Worm (Caenorhabditis elegans) whole organism, L1 larva: ENCODE results near the gene nlp-7.

Experiments used
- C16A3.4 ChIP-seq: fragments of 150-350 bp; optimal IDR thresholded peaks from 2 replicates; lab custom pipeline; 2014; ENCODE audit warnings: missing biosample characterization, missing genetic modification characterization
- F16B12.6 ChIP-seq: fragments of 150-350 bp; optimal IDR thresholded peaks from 2 replicates; lab custom pipeline; 2014; ENCODE audit warnings: missing biosample characterization, missing genetic modification characterization
- Y116A8C.19 ChIP-seq: sonication (generic microtip); optimal IDR thresholded peaks from 2 replicates; lab custom pipeline; 2016; ENCODE audit warnings: missing compliant biosample characterization, missing genetic modification characterization, borderline replicate concordance
- aha-1 ChIP-seq: fragments of 150-350 bp; optimal IDR thresholded peaks from 2 replicates; lab custom pipeline; 2014; ENCODE audit warnings: missing biosample characterization, missing genetic modification characterization
- ama-1 ChIP-seq: fragments of 150-350 bp; optimal IDR thresholded peaks from 2 replicates; lab custom pipeline; 2014
- ceh-63 ChIP-seq: fragments of 200-800 bp; sonication (Bioruptor generic); optimal IDR thresholded peaks from 2 replicates; lab custom pipeline; 2018; ENCODE audit warnings: mild to moderate bottlenecking, missing genetic modification characterization, missing compliant biosample characterization
- ceh-82 ChIP-seq, 3 experiments: fragments of 150-350 bp in 1 of 3; sonication (generic microtip) in 2 of 3; optimal IDR thresholded peaks; 2 replicates each; lab custom pipeline; 2014 to 2017; ENCODE audit warnings: missing biosample characterization in 3 of 3, missing genetic modification characterization in 3 of 3
- dpl-1 ChIP-seq, 3 experiments: fragments of 150-350 bp in 2 of 3; sonication (generic microtip) in 1 of 3; optimal IDR thresholded peaks; 2 replicates each; lab custom pipeline; 2014 to 2017; ENCODE audit warnings: missing biosample characterization in 3 of 3, missing genetic modification characterization in 3 of 3, missing genetic modification reagents in 3 of 3
- dsc-1 ChIP-seq: sonication (generic microtip); optimal IDR thresholded peaks from 2 replicates; lab custom pipeline; 2016; ENCODE audit warnings: mild to moderate bottlenecking, missing genetic modification characterization, missing compliant biosample characterization
- efl-1 ChIP-seq, 4 experiments: fragments of 150-350 bp; optimal IDR thresholded peaks in 3 of 4; peaks in 1 of 4; 1 replicate in 1 of 4; 2 replicates in 3 of 4; lab custom pipeline; 2014; ENCODE audit warnings: missing biosample characterization in 2 of 4, missing genetic modification characterization in 2 of 4, missing genetic modification reagents in 2 of 4
- elt-2 ChIP-seq: sonication (generic microtip); optimal IDR thresholded peaks from 2 replicates; lab custom pipeline; 2016; ENCODE audit warnings: missing genetic modification characterization, mild to moderate bottlenecking, inconsistent platforms, missing compliant biosample characterization, missing genetic modification reagents
- elt-3 ChIP-seq, 6 experiments: fragments of 150-350 bp in 1 of 6; sonication (generic microtip); optimal IDR thresholded peaks; 2 replicates each; lab custom pipeline; 2017 to 2018; ENCODE audit warnings: missing biosample characterization in 6 of 6, missing genetic modification characterization in 6 of 6, inconsistent platforms in 1 of 6
- ets-5 ChIP-seq: fragments of 200-800 bp; sonication (Bioruptor generic); IDR thresholded peaks from 2 replicates; pipeline ENCODE4 v1.3.6; 2022; ENCODE audit warnings: missing genetic modification characterization, missing compliant biosample characterization
- fkh-10 ChIP-seq: sonication (generic microtip); optimal IDR thresholded peaks from 2 replicates; lab custom pipeline; 2017; ENCODE audit warnings: missing biosample characterization, missing genetic modification reagents, missing genetic modification characterization
- fkh-4 ChIP-seq: sonication (generic microtip); optimal IDR thresholded peaks from 2 replicates; lab custom pipeline; 2016; ENCODE audit warnings: missing compliant biosample characterization, missing genetic modification characterization, borderline replicate concordance
- fkh-8 ChIP-seq: sonication (generic microtip); optimal IDR thresholded peaks from 2 replicates; lab custom pipeline; 2016; ENCODE audit warnings: mild to moderate bottlenecking, missing genetic modification characterization, missing compliant biosample characterization
- hlh-17 ChIP-seq: fragments of 200-800 bp; sonication (Bioruptor generic); optimal IDR thresholded peaks from 2 replicates; lab custom pipeline; 2018; ENCODE audit warnings: missing genetic modification characterization, mild to moderate bottlenecking, missing compliant biosample characterization, moderate library complexity, borderline replicate concordance
- hlh-4 ChIP-seq: sonication (generic microtip); optimal IDR thresholded peaks from 2 replicates; lab custom pipeline; 2016; ENCODE audit warnings: mild to moderate bottlenecking, missing genetic modification characterization, missing compliant biosample characterization
- irx-1 ChIP-seq: sonication (generic microtip); optimal IDR thresholded peaks from 2 replicates; lab custom pipeline; 2016; ENCODE audit warnings: missing genetic modification characterization, missing compliant biosample characterization
- lin-14 ChIP-seq: fragments of 200-800 bp; sonication (Bioruptor generic); optimal IDR thresholded peaks from 2 replicates; lab custom pipeline; 2018; ENCODE audit warnings: mild to moderate bottlenecking, missing genetic modification characterization, moderate library complexity, missing compliant biosample characterization
- lin-15B ChIP-seq: fragments of 150-350 bp; sonication (generic microtip); optimal IDR thresholded peaks from 3 replicates; lab custom pipeline; 2014; ENCODE audit warnings: missing biosample characterization, missing genetic modification characterization
- lir-3 ChIP-seq: sonication (generic microtip); optimal IDR thresholded peaks from 2 replicates; lab custom pipeline; 2016; ENCODE audit warnings: mild to moderate bottlenecking, missing genetic modification characterization, moderate library complexity, missing compliant biosample characterization; ENCODE audit not compliant: poor library complexity
- lsy-2 ChIP-seq, 2 experiments: fragments of 150-350 bp; optimal IDR thresholded peaks; 2 replicates each; lab custom pipeline; 2014; ENCODE audit warnings: missing biosample characterization in 2 of 2, missing genetic modification characterization in 2 of 2
- mef-2 ChIP-seq: fragments of 150-350 bp; optimal IDR thresholded peaks from 2 replicates; lab custom pipeline; 2014; ENCODE audit warnings: missing biosample characterization, missing genetic modification characterization
- nhr-20 ChIP-seq: sonication (generic microtip); optimal IDR thresholded peaks from 2 replicates; lab custom pipeline; 2016; ENCODE audit warnings: mild to moderate bottlenecking, missing genetic modification characterization, missing compliant biosample characterization
- nhr-28 ChIP-seq: fragments of 150-350 bp; optimal IDR thresholded peaks from 2 replicates; lab custom pipeline; 2014; ENCODE audit warnings: missing biosample characterization, missing genetic modification characterization
- nhr-85 ChIP-seq: sonication (generic microtip); peaks from one replicate; lab custom pipeline; 2016; ENCODE audit warnings: missing genetic modification characterization, inconsistent platforms, missing compliant biosample characterization
- nhr-90 ChIP-seq: sonication (generic microtip); optimal IDR thresholded peaks from 2 replicates; lab custom pipeline; 2016; ENCODE audit warnings: mild to moderate bottlenecking, missing genetic modification characterization, missing compliant biosample characterization; ENCODE audit not compliant: poor library complexity
- pax-3 ChIP-seq: fragments of 200-800 bp; sonication (Bioruptor generic); optimal IDR thresholded peaks from 2 replicates; lab custom pipeline; 2018; ENCODE audit warnings: mild to moderate bottlenecking, missing genetic modification characterization, moderate library complexity, missing compliant biosample characterization
- rnt-1 ChIP-seq: sonication (generic microtip); optimal IDR thresholded peaks from 2 replicates; lab custom pipeline; 2016; ENCODE audit warnings: mild to moderate bottlenecking, missing genetic modification characterization, moderate library complexity, missing compliant biosample characterization
- skn-1 ChIP-seq: fragments of 150-350 bp; optimal IDR thresholded peaks from 2 replicates; lab custom pipeline; 2014; ENCODE audit warnings: missing biosample characterization, missing genetic modification characterization
- sox-4 ChIP-seq: sonication (generic microtip); optimal IDR thresholded peaks from 2 replicates; lab custom pipeline; 2016; ENCODE audit warnings: missing genetic modification characterization, missing compliant biosample characterization
- sptf-1 ChIP-seq: fragments of 150-350 bp; optimal IDR thresholded peaks from 2 replicates; lab custom pipeline; 2014; ENCODE audit warnings: missing biosample characterization, missing genetic modification characterization
- sup-37 ChIP-seq: fragments of 200-800 bp; sonication (Bioruptor generic); optimal IDR thresholded peaks from 2 replicates; lab custom pipeline; 2018; ENCODE audit warnings: mild to moderate bottlenecking, missing genetic modification characterization, missing compliant biosample characterization
- swsn-7 ChIP-seq: sonication (generic microtip); optimal IDR thresholded peaks from 2 replicates; lab custom pipeline; 2016; ENCODE audit warnings: missing genetic modification characterization, missing compliant biosample characterization
- tbx-2 ChIP-seq: sonication (generic microtip); optimal IDR thresholded peaks from 2 replicates; lab custom pipeline; 2016; ENCODE audit warnings: missing genetic modification characterization, missing compliant biosample characterization
- tlp-1 ChIP-seq: fragments of 150-350 bp; optimal IDR thresholded peaks from 2 replicates; lab custom pipeline; 2014; ENCODE audit warnings: missing biosample characterization, missing genetic modification characterization
- unc-86 ChIP-seq: sonication (generic microtip); optimal IDR thresholded peaks from 2 replicates; lab custom pipeline; 2016; ENCODE audit warnings: missing genetic modification characterization, missing compliant biosample characterization
- zag-1 ChIP-seq: fragments of 150-350 bp; optimal IDR thresholded peaks from 2 replicates; lab custom pipeline; 2014; ENCODE audit warnings: missing biosample characterization, missing genetic modification characterization
- zip-4 ChIP-seq: fragments of 200-800 bp; sonication (Bioruptor generic); optimal IDR thresholded peaks from 2 replicates; lab custom pipeline; 2018; ENCODE audit warnings: mild to moderate bottlenecking, missing genetic modification characterization, moderate library complexity, missing compliant biosample characterization

Gene nlp-7

DNA sequence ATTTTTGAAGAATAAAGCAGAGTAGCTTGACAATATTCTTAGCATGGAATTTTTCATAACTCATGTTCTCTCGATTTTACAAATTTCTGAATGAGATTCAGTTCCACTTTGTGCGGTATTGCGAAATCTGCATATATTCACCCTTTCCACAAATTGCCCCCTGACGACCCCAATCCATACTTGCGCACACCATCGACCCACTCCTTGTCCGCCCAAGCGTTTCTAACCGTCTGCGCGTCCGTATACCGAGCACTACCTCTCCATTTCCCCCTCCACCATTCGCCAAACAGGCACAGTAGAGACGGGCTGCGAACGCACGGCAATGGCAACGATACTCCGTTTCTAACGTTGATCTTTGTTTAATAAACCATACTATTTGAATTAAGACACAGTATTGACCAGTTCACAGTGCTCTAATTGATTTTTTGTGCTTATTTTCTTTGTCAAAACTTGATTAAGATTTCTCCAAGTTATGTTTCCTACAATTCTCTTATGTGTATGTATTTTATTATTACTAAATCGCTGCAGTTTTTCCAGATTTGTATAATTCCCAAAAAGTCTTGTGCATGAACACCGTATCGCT, 36.3 kb upstream of the nlp-7 start, which contains the start of gene utx-1 (continued):
- TF ChIP-seq fkh-8 (tag; lab: Kevin White, UChicago) (peak; percentile 26), mef-2 (no peak), sptf-1 (no peak), tlp-1 (no peak), F16B12.6 (tag; lab: Kevin White, UChicago) (no peak)
- TF ChIP-seq, all 84 proteins: peak for 25

DNA sequence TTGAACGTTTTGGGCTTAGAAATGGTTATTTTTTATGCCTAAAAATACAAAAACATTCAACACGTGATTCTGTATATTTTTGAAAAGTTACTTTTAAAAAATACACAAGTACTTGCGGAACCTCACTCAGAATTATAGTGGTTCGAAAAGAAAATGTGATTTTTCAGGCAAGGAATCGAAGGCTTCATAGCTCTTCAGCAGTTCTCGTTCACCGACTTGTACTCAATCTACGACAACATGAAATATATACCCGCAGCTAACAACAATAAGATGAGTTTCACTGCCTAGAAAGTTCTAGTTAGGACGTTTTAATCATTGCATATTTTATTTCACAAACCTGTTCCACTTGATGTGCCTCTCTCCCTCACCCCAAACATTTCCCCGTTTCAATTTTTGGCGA, 30.4 kb upstream of the nlp-7 start:
- TF ChIP-seq efl-1 (optimal IDR thresholded peaks at IDR 0.05; lab: Kevin White, UChicago) = no peak
- TF ChIP-seq efl-1 (GFP tag; optimal IDR thresholded peaks at IDR 0.05 in 1 of 2; lab: Kevin White, UChicago) = no peak
- no peak for TF ChIP-seq irx-1 (tag; lab: Kevin White, UChicago)
- no peak for TF ChIP-seq sup-37 (GFP tag; lab: Kevin White, UChicago)
- TF ChIP-seq ceh-82 (tag; optimal IDR thresholded peaks at IDR 0.05; lab: Kevin White, UChicago) = no peak
- no peak for TF ChIP-seq fkh-10 (GFP tag; lab: Kevin White, UChicago)
- no peak for TF ChIP-seq nhr-28
- TF ChIP-seq C16A3.4 = no peak
- no peak for TF ChIP-seq Y116A8C.19 (tag; lab: Kevin White, UChicago)
- TF ChIP-seq rnt-1 (tag; lab: Kevin White, UChicago) = no peak
- TF ChIP-seq fkh-4 (tag; lab: Kevin White, UChicago) = no peak
- TF ChIP-seq ama-1 (lab: Kevin White, UChicago) = no peak
- TF ChIP-seq ets-5 (GFP tag; lab: Robert Waterston, UW) = no peak
- no peak for TF ChIP-seq dsc-1 (tag; lab: Kevin White, UChicago)

DNA sequence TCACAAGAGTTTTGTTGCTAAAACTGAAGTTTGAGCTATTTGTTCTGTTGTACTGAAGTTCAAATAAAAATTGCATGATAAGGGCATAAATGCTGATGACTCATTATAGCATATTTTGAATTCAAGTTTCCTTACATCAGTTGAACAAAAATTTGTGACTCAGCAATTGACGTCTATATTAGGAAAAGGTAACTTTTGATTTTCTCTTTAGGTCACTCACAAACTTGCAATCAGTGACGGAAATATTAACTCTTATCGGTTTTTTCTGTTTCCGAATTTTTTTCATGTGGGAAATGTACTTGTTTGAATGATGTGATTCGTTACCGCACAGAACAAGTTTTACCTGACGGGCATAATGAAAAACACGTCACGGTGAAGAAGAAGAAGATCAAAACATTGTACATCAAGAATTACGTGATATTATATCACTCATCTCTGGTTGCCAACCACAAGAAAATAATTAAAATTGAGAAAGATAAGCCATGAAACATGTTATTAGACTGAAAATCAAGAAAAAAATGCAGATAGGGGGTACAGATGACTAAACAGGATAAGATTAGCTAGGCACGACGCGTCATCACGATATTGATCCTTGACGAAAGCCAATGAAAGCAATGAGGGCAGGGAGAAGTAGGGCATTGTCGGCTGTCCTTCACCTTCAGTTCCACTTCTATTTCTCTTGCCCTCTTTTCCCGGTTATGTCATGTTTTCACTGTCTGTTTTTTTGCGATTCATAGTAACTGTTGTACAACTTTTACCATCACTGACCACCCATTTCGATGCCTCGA, 29.1 kb upstream of the nlp-7 start:
- TF ChIP-seq sox-4 (tag; lab: Kevin White, UChicago) (no peak), dsc-1 (tag; lab: Kevin White, UChicago) (peak; percentile 60), fkh-4 (tag; lab: Kevin White, UChicago) (no peak), tbx-2 (no peak), unc-86 (tag; lab: Kevin White, UChicago) (no peak), lin-14 (peak; percentile 23), ama-1 (lab: Kevin White, UChicago) (no peak), hlh-17 (GFP tag; lab: Kevin White, UChicago) (no peak), elt-2 (peak; percentile 26), lsy-2 (tag; optimal IDR thresholded peaks at IDR 0.05; lab: Kevin White, UChicago) (no peak), aha-1 (no peak), Y116A8C.19 (tag; lab: Kevin White, UChicago) (no peak), lin-15B (tag; lab: Kevin White, UChicago) (no peak), dpl-1 (GFP tag; optimal IDR thresholded peaks at IDR 0.05; lab: Kevin White, UChicago) (no peak), lir-3 (tag; lab: Kevin White, UChicago) (no peak), pax-3 (no peak), nhr-90 (tag; lab: Kevin White, UChicago) (no peak), ceh-82 (tag; optimal IDR thresholded peaks at IDR 0.05; lab: Kevin White, UChicago) (no peak), ceh-63 (GFP tag; lab: Kevin White, UChicago) (no peak), nhr-28 (no peak), fkh-8 (tag; lab: Kevin White, UChicago) (no peak), elt-3 (tag; optimal IDR thresholded peaks at IDR 0.05; lab: Kevin White, UChicago) (peak in 1 of 6 experiments; percentile 36), swsn-7 (tag; lab: Kevin White, UChicago) (no peak), nhr-85 (peak; percentile 47), F16B12.6 (tag; lab: Kevin White, UChicago) (no peak), nhr-20 (tag; lab: Kevin White, UChicago) (peak; percentile 18), sptf-1 (no peak), hlh-4 (tag; lab: Kevin White, UChicago) (no peak), skn-1 (tag; lab: Kevin White, UChicago) (no peak), zip-4 (GFP tag; lab: Kevin White, UChicago) (no peak), zag-1 (tag; lab: Kevin White, UChicago) (no peak)
